Worm (Caenorhabditis elegans) whole organism, early embryonic: ENCODE results near the gene col-109.

ENCODE experiments used
- B0310.2 ChIP-seq: sonication (generic microtip); optimal IDR thresholded peaks from 2 replicates; lab custom pipeline; 2016; ENCODE audit warnings: mild to moderate bottlenecking, missing genetic modification characterization, missing compliant biosample characterization
- F13C5.2 ChIP-seq: sonication (generic microtip); optimal IDR thresholded peaks from 2 replicates; lab custom pipeline; 2017; ENCODE audit warnings: mild to moderate bottlenecking, missing genetic modification characterization, inconsistent platforms, missing compliant biosample characterization
- aly-1 ChIP-seq: sonication (generic microtip); optimal IDR thresholded peaks from 2 replicates; lab custom pipeline; 2016; ENCODE audit warnings: missing genetic modification characterization, missing compliant biosample characterization
- ama-1 ChIP-seq: fragments of 150-350 bp; optimal IDR thresholded peaks from 2 replicates; lab custom pipeline; 2014
- ceh-13 ChIP-seq: fragments of 200-800 bp; sonication (Bioruptor generic); optimal IDR thresholded peaks from 2 replicates; lab custom pipeline; 2018; ENCODE audit warnings: mild to moderate bottlenecking, missing genetic modification characterization, missing compliant biosample characterization
- ceh-36 ChIP-seq: sonication (generic microtip); optimal IDR thresholded peaks from 2 replicates; lab custom pipeline; 2016; ENCODE audit warnings: missing genetic modification characterization, inconsistent platforms, missing compliant biosample characterization
- ets-7 ChIP-seq: sonication (generic microtip); optimal IDR thresholded peaks from 2 replicates; lab custom pipeline; 2016; ENCODE audit warnings: missing genotype, missing genetic modification characterization, missing compliant biosample characterization
- flt-1 ChIP-seq: fragments of 200-800 bp; sonication (Bioruptor generic); IDR thresholded peaks from 2 replicates; pipeline ENCODE4 v1.3.6; 2022; ENCODE audit warnings: missing genetic modification characterization, missing compliant biosample characterization
- hmbx-1 ChIP-seq: sonication (generic microtip); optimal IDR thresholded peaks from 2 replicates; lab custom pipeline; 2016; ENCODE audit warnings: mild to moderate bottlenecking, missing genetic modification characterization, missing compliant biosample characterization
- hmg-4 ChIP-seq: fragments of 200-800 bp; sonication (Bioruptor generic); optimal IDR thresholded peaks from 2 replicates; lab custom pipeline; 2018; ENCODE audit warnings: mild to moderate bottlenecking, missing genetic modification characterization, missing compliant biosample characterization
- hnd-1 ChIP-seq: sonication (generic microtip); optimal IDR thresholded peaks from 2 replicates; lab custom pipeline; 2016; ENCODE audit warnings: missing genetic modification characterization, missing compliant biosample characterization
- pes-1 ChIP-seq: fragments of 200-800 bp; sonication (Bioruptor generic); IDR thresholded peaks from 2 replicates; pipeline ENCODE4 v1.3.6; 2022; ENCODE audit warnings: missing genetic modification reagents, missing genetic modification characterization, missing compliant biosample characterization
- scrt-1 ChIP-seq: fragments of 200-800 bp; sonication (Bioruptor generic); IDR thresholded peaks from 2 replicates; pipeline ENCODE4 v1.3.6; 2022; ENCODE audit warnings: missing genetic modification characterization, missing compliant biosample characterization
- sea-1 ChIP-seq: fragments of 200-800 bp; sonication (Bioruptor generic); conservative IDR thresholded peaks from 2 replicates; pipeline ENCODE4 v1.3.6; 2022; ENCODE audit warnings: missing genetic modification characterization, missing compliant biosample characterization
- tbx-11 ChIP-seq: fragments of 200-800 bp; sonication (Bioruptor generic); IDR thresholded peaks from 2 replicates; pipeline ENCODE4 v1.3.6; 2022; ENCODE audit warnings: missing genetic modification characterization, missing compliant biosample characterization
- tbx-37 ChIP-seq: fragments of 200-800 bp; sonication (Bioruptor generic); conservative IDR thresholded peaks from 2 replicates; pipeline ENCODE4 v1.3.6; 2022; ENCODE audit warnings: missing genetic modification reagents, missing genetic modification characterization, missing compliant biosample characterization
- tra-4 ChIP-seq: sonication (generic microtip); optimal IDR thresholded peaks from 2 replicates; lab custom pipeline; 2017; ENCODE audit warnings: missing genetic modification characterization, missing compliant biosample characterization

The col-109 gene

ce11 chrIV:1803882-1804281, 16.2 kb downstream of the col-109 start, which contains the start of gene Y38C1BA.1:
Gene Y38C1BA.1 (minus strand): TSS chrIV:1803982.
- TF ChIP-seq tra-4 (tag; lab: Kevin White, UChicago) (no peak), ama-1 (lab: Kevin White, UChicago) (no peak), F13C5.2 (no peak), hnd-1 (tag; lab: Kevin White, UChicago) (no peak), scrt-1 (GFP tag; lab: Robert Waterston, UW) (no peak), tbx-11 (GFP tag; lab: Robert Waterston, UW) (no peak), ceh-36 (tag; lab: Kevin White, UChicago) (no peak), aly-1 (tag; lab: Kevin White, UChicago) (no peak), ets-7 (tag; lab: Kevin White, UChicago) (no peak), sea-1 (GFP tag; lab: Robert Waterston, UW) (no peak), B0310.2 (tag; lab: Kevin White, UChicago) (no peak), flt-1 (GFP tag; lab: Robert Waterston, UW) (no peak), hmbx-1 (tag; lab: Kevin White, UChicago) (no peak), ceh-13 (no peak), pes-1 (GFP tag; lab: Robert Waterston, UW) (no peak), hmg-4 (no peak), tbx-37 (GFP tag; lab: Robert Waterston, UW) (no peak)

- TF ChIP-seq sea-1 (GFP tag; lab: Robert Waterston, UW) (no peak), aly-1 (tag; lab: Kevin White, UChicago) (no peak), F13C5.2 (no peak), hmg-4 (no peak), ets-7 (tag; lab: Kevin White, UChicago) (no peak), ama-1 (lab: Kevin White, UChicago) (no peak), ceh-36 (tag; lab: Kevin White, UChicago) (no peak), tbx-11 (GFP tag; lab: Robert Waterston, UW) (no peak), flt-1 (GFP tag; lab: Robert Waterston, UW) (no peak), hmbx-1 (tag; lab: Kevin White, UChicago) (no peak), ceh-13 (no peak), hnd-1 (tag; lab: Kevin White, UChicago) (no peak), pes-1 (GFP tag; lab: Robert Waterston, UW) (no peak), tra-4 (tag; lab: Kevin White, UChicago) (no peak), scrt-1 (GFP tag; lab: Robert Waterston, UW) (no peak), B0310.2 (tag; lab: Kevin White, UChicago) (no peak), tbx-37 (GFP tag; lab: Robert Waterston, UW) (no peak)
Observed at ce11 chrIV:1791775-1792174, 28.3 kb downstream of the col-109 start.

ce11 chrIV:1790677-1791076, 29.4 kb downstream of the col-109 start:
- TF ChIP-seq ets-7 (tag; lab: Kevin White, UChicago) (no peak), hmg-4 (no peak), flt-1 (GFP tag; lab: Robert Waterston, UW) (no peak), F13C5.2 (no peak), scrt-1 (GFP tag; lab: Robert Waterston, UW) (no peak), tbx-11 (GFP tag; lab: Robert Waterston, UW) (no peak), ceh-36 (tag; lab: Kevin White, UChicago) (no peak), tra-4 (tag; lab: Kevin White, UChicago) (no peak), ama-1 (lab: Kevin White, UChicago) (no peak), aly-1 (tag; lab: Kevin White, UChicago) (no peak), hnd-1 (tag; lab: Kevin White, UChicago) (no peak), B0310.2 (tag; lab: Kevin White, UChicago) (no peak), ceh-13 (no peak), tbx-37 (GFP tag; lab: Robert Waterston, UW) (no peak), pes-1 (GFP tag; lab: Robert Waterston, UW) (no peak), sea-1 (GFP tag; lab: Robert Waterston, UW) (no peak), hmbx-1 (tag; lab: Kevin White, UChicago) (no peak)

ce11 chrIV:1785156-1785555, 34.9 kb downstream of the col-109 start:
- TF ChIP-seq ceh-36 (tag; lab: Kevin White, UChicago), result peak; percentile 96
- no peak for TF ChIP-seq tbx-37 (GFP tag; lab: Robert Waterston, UW)
- no peak for TF ChIP-seq tra-4 (tag; lab: Kevin White, UChicago)
- no peak for TF ChIP-seq B0310.2 (tag; lab: Kevin White, UChicago)
- no peak for TF ChIP-seq ama-1 (lab: Kevin White, UChicago)
- TF ChIP-seq sea-1 (GFP tag; lab: Robert Waterston, UW), result no peak
- no peak for TF ChIP-seq hmg-4

- TF ChIP-seq sea-1 (GFP tag; lab: Robert Waterston, UW) (no peak), hmbx-1 (tag; lab: Kevin White, UChicago) (no peak), tbx-37 (GFP tag; lab: Robert Waterston, UW) (no peak), aly-1 (tag; lab: Kevin White, UChicago) (no peak), ceh-36 (tag; lab: Kevin White, UChicago) (no peak), tra-4 (tag; lab: Kevin White, UChicago) (no peak), B0310.2 (tag; lab: Kevin White, UChicago) (no peak), hmg-4 (no peak)
Observed at ce11 chrIV:1781559-1781958, 38.5 kb downstream of the col-109 start, which contains the start of gene frpr-19. Gene frpr-19 (minus strand): TSS chrIV:1781659.

- TF ChIP-seq hmg-4 (no peak), ceh-13 (no peak), tbx-37 (GFP tag; lab: Robert Waterston, UW) (no peak), F13C5.2 (no peak), flt-1 (GFP tag; lab: Robert Waterston, UW) (no peak), tra-4 (tag; lab: Kevin White, UChicago) (no peak)
Observed at ce11 chrIV:1771843-1772242, 48.2 kb downstream of the col-109 start, which contains the start of gene Y41D4A.1. Gene Y41D4A.1 (plus strand): TSS chrIV:1772143.

- TF ChIP-seq hmg-4 (peak; percentile 47), aly-1 (tag; lab: Kevin White, UChicago) (peak; percentile 75), ceh-13 (no peak), hmbx-1 (tag; lab: Kevin White, UChicago) (no peak), ets-7 (tag; lab: Kevin White, UChicago) (no peak), pes-1 (GFP tag; lab: Robert Waterston, UW) (no peak), scrt-1 (GFP tag; lab: Robert Waterston, UW) (no peak), flt-1 (GFP tag; lab: Robert Waterston, UW) (no peak)
Observed at ce11 chrIV:1769074-1769473, 51.0 kb downstream of the col-109 start.
